Worm (Caenorhabditis elegans): ENCODE data around the gene orc-5.
A peak's percentile ranks its signal among the peaks of the same experiment; 100 is the strongest.

The orc-5 gene

DNA sequence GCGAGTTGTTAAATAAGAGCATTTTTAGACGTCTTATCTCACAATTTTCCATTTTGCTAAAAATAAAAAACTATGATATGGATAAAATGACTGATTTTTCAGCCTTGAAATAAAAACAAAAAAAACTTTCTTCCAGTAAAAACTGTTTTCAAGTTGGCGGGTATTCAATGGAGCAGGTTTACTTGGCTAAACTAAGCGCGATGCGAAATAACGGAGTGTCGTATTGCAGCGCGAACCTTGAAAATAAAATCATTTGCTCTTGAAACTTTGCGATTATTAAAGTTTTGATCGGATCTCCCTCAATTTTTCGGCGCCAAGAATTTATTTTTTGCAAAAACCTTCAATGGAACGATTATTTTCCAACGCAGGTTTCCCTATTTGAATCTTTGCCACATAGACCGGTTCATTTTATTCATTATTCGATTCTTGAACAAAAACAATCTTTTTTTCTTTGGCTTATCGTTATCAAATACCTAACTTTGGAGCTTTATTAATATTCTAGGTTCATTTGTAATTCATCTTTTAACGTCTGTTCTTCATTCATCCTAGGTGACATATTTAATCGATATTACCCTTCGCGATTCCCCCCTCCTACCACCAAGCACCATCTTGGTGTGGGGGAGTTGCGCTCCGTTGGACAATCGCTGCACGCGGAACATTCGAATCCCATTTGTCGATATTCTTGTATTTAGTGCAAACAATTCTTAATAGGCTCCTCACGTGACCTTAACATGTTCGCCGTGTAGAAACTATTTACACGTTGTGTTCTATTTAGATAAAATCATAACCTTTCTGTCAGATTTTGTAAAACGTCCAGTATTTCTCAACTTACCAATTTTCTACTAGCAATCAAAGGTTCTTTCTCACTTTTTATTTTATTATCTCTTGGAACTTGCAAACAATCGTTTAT lies at the start of gene orc-5, which contains the start of gene cyb-1:
Gene orc-5 (minus strand): TSS at position 62 of the 910 bp plus-strand sequence.
Gene cyb-1 (plus strand): TSS at position 690 of the 910 bp plus-strand sequence.
- TF ChIP-seq W03F9.2 (tag; optimal IDR thresholded peaks at IDR 0.05) = peak; percentile 22
- TF ChIP-seq him-1 (tag; optimal IDR thresholded peaks at IDR 0.05) = no peak

ce11 chrIV:10784085-10784484 lies 49.7 kb upstream of the orc-5 start:
- TF ChIP-seq dao-5 (tag; optimal IDR thresholded peaks at IDR 0.05) = no peak
- no peak for TF ChIP-seq W03F9.2 (tag; optimal IDR thresholded peaks at IDR 0.05)
- no peak for TF ChIP-seq him-1 (tag; optimal IDR thresholded peaks at IDR 0.05)

DNA sequence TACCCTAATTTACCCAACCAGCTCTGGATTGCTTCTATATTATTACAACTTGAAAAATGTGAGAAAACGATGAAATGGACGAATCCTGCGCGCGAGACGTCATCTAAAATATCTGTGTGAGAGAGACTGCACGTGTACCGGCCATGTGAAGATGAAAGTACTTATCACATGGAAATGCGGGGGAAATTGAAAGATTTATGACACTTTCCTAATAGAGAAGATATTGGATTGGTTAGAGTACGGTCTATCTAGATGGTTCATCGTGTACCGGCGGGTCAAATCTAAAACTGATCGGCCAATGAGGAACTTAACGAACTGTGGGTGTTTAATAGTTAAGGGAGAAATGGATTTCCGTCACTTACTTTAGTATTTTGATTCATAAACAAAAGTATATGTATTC lies 47.6 kb upstream of the orc-5 start:
- TF ChIP-seq him-1 (tag; optimal IDR thresholded peaks at IDR 0.05) (no peak), W03F9.2 (tag; optimal IDR thresholded peaks at IDR 0.05) (no peak), dao-5 (tag; optimal IDR thresholded peaks at IDR 0.05) (no peak)

- TF ChIP-seq him-1 (tag; optimal IDR thresholded peaks at IDR 0.05) (no peak), dao-5 (tag; optimal IDR thresholded peaks at IDR 0.05) (no peak), W03F9.2 (tag; optimal IDR thresholded peaks at IDR 0.05) (no peak)
Measured at ce11 chrIV:10781346-10781745, 47.0 kb upstream of the orc-5 start.

DNA sequence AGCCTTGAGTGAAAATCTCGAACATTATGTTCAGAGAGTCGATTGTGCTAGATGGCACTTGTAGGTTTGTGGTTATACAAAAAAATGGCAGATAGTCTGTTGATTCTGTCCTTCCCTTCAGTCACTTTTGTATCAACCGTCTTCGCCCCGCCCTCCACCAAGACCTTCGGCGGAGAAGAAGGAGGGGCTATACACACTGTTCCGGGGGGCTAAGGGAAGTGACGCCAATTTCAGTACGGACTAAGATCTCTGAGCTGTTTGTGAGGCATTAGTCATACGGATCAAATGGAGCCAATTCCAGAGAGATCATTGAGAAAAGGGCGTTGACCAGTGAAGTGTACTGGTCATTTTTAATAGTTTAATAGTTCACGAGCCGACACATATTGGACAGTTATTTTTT lies 46.2 kb upstream of the orc-5 start, which contains the start of gene swt-3:
Gene swt-3 (minus strand): TSS at position 101 of the 400 bp plus-strand sequence.
- TF ChIP-seq W03F9.2 (tag; optimal IDR thresholded peaks at IDR 0.05) (no peak), him-1 (tag; optimal IDR thresholded peaks at IDR 0.05) (no peak), dao-5 (tag; optimal IDR thresholded peaks at IDR 0.05) (no peak)

- no peak for TF ChIP-seq W03F9.2 (tag; optimal IDR thresholded peaks at IDR 0.05)
- TF ChIP-seq dao-5 (tag; optimal IDR thresholded peaks at IDR 0.05) = no peak
- TF ChIP-seq him-1 (tag; optimal IDR thresholded peaks at IDR 0.05) = no peak
Measured at ce11 chrIV:10779328-10779727, 44.9 kb upstream of the orc-5 start.

DNA sequence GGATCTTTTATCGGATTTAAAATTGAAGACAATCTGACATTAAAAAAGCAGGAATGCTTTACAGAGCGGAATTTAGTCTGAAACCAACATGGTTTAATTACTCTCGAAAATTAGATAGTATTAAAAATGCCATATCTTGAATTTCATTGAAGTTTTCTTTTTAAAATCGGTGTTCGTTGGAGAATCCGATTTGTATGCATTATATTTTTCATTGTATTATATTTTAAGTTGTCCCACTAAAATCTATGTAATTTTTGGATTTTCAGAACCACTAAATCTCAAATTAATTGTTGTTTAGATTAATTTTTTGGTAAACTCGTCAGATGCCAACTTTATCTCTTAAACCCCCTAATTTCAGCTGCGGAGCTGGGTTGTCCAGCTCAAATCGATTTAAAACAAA lies 44.2 kb upstream of the orc-5 start:
- TF ChIP-seq him-1 (tag; optimal IDR thresholded peaks at IDR 0.05) = no peak
- TF ChIP-seq dao-5 (tag; optimal IDR thresholded peaks at IDR 0.05) = no peak
- no peak for TF ChIP-seq W03F9.2 (tag; optimal IDR thresholded peaks at IDR 0.05)

- no peak for TF ChIP-seq W03F9.2 (tag; optimal IDR thresholded peaks at IDR 0.05)
- TF ChIP-seq him-1 (tag; optimal IDR thresholded peaks at IDR 0.05) = no peak
- TF ChIP-seq dao-5 (tag; optimal IDR thresholded peaks at IDR 0.05) = no peak
Measured at ce11 chrIV:10777600-10777999, 43.2 kb upstream of the orc-5 start.

DNA sequence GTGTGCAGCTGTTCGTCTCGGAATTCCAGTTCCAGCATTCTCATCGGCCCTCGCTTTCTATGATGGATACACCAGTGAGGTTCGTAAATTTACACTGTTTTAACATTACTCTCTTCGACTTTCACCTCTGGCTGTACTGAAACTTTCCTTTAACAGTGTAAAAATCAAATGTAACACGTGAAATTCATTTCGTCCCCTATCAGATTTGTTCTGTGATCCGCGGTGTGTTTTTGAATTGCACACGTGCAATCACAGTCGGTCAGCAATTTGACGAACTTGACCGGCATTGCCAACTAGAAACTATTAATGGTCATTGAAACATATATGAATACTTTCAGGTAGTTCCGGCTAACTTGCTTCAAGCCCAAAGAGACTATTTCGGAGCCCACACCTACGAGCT lies 42.7 kb upstream of the orc-5 start:
- no peak for TF ChIP-seq him-1 (tag; optimal IDR thresholded peaks at IDR 0.05)
- TF ChIP-seq dao-5 (tag; optimal IDR thresholded peaks at IDR 0.05) = no peak
- no peak for TF ChIP-seq W03F9.2 (tag; optimal IDR thresholded peaks at IDR 0.05)

- TF ChIP-seq him-1 (tag; optimal IDR thresholded peaks at IDR 0.05) (no peak), W03F9.2 (tag; optimal IDR thresholded peaks at IDR 0.05) (no peak), dao-5 (tag; optimal IDR thresholded peaks at IDR 0.05) (no peak)
Measured at ce11 chrIV:10773811-10774210, 39.4 kb upstream of the orc-5 start, which contains the start of gene inpp-1. Gene inpp-1 (minus strand): TSS chrIV:10773911.

DNA sequence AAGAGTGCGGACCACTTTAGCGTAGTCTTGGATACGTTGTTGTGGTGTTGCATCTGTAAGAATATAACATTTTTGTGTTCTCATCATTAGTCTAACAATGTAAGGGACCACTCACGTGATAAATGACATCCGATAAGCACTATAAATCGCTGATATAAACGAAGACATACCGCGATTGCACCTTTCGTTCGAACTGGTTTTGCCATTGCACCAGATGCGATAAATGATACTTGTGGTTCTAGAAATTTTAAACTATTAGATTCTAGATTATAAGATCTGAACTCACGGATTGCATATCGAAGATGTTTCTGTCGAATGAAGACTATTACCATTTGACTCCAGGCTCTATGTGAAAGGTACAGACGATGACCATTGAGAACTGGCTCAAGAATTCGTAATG lies 36.9 kb upstream of the orc-5 start:
- no peak for TF ChIP-seq dao-5 (tag; optimal IDR thresholded peaks at IDR 0.05)
- TF ChIP-seq him-1 (tag; optimal IDR thresholded peaks at IDR 0.05) = no peak
- TF ChIP-seq W03F9.2 (tag; optimal IDR thresholded peaks at IDR 0.05) = no peak

DNA sequence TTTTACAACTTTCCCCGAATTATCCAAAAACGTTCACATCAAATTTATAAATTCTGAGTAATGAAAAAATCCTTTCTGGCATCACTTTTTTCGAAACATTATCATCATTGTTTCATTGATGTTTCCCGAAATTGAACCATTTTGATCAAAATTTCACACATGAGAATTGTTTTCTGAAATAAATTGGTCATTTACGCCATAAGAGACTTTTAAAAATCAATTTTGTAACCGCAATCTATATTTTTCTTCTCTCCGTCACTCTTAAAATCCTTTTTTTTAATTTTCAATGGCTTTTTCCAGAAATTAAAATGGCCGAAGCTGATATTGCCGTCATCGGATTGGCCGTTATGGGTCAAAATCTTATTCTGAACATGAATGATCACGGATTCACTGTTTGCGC lies 35.0 kb upstream of the orc-5 start, which contains the start of gene T25B9.9:
Gene T25B9.9 (plus strand): TSS at position 301 of the 400 bp plus-strand sequence.
- TF ChIP-seq dao-5 (tag; optimal IDR thresholded peaks at IDR 0.05) = no peak
- TF ChIP-seq him-1 (tag; optimal IDR thresholded peaks at IDR 0.05) = no peak
- TF ChIP-seq W03F9.2 (tag; optimal IDR thresholded peaks at IDR 0.05) = no peak

- TF ChIP-seq him-1 (tag; optimal IDR thresholded peaks at IDR 0.05) (no peak), dao-5 (tag; optimal IDR thresholded peaks at IDR 0.05) (no peak)
Measured at ce11 chrIV:10768146-10768636, 33.8 kb upstream of the orc-5 start, which contains the start of gene T25B9.8. Gene T25B9.8 (minus strand): TSS chrIV:10768196.

- TF ChIP-seq him-1 (tag; optimal IDR thresholded peaks at IDR 0.05) = no peak
- peak; percentile 71 for TF ChIP-seq W03F9.2 (tag; optimal IDR thresholded peaks at IDR 0.05)
- no peak for TF ChIP-seq dao-5 (tag; optimal IDR thresholded peaks at IDR 0.05)
Measured at ce11 chrIV:10766071-10766470, 31.7 kb upstream of the orc-5 start.
